Worm (Caenorhabditis elegans): ENCODE results near the gene C32D5.8.
A peak's percentile ranks its signal among the peaks of the same experiment; 100 is the strongest.

The C32D5.8 gene

DNA sequence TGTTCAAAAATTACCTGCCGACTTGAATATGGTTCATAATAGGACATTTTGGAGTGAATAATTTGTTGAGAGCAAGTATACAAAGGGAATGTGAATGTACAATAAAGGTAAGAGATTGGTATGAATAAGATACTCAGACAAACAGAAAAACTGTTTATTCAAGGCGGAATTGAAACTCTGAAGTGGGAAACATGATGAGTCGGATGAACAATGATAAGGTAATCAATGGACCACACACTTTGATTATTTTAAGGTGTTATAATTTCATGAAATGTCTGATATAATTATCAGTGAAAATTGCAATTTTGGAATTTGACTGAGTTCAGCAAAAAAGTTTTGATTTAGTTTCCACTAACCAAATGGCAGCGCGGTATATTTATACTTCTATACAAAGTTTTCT lies 6.3 kb downstream of the C32D5.8 start:
- no peak for TF ChIP-seq klf-2 (GFP tag; conservative IDR thresholded peaks at IDR 0.05)
- no peak for TF ChIP-seq cog-1 (tag; optimal IDR thresholded peaks at IDR 0.05)
- no peak for TF ChIP-seq ztf-29 (GFP tag; IDR thresholded peaks at IDR 0.05)
- TF ChIP-seq ref-1 (GFP tag; conservative IDR thresholded peaks at IDR 0.05): no peak

DNA sequence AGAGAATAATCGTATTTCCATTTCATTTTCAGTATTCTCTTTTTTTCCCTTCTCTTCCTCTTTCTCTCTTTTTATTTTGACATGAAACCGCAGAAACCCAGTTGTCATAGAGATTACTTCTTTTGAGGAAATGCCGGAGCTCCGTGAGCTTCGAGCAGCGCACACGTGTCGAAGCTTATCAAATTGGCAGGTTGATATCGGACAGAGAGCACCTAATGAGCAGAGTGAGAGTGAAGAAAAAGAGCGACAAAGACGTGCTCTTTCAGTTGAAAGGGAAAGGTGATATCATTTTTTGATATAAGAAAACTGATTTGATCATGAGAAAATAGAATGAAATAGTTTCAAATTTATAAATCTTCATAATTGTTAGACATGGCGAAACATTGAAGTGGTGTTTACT lies 10.4 kb downstream of the C32D5.8 start, which contains the start of gene C32D5.14:
TSS of gene C32D5.14 (plus strand) at position 131 of the 400 bp plus-strand sequence.
- no peak for TF ChIP-seq tab-1 (GFP tag; IDR thresholded peaks at IDR 0.05)
- no peak for TF ChIP-seq ztf-23 (GFP tag; IDR thresholded peaks at IDR 0.05)
- no peak for TF ChIP-seq flt-1 (GFP tag; IDR thresholded peaks at IDR 0.05)
- no peak for TF ChIP-seq med-1 (GFP tag; optimal IDR thresholded peaks at IDR 0.05; ENCODE audit: insufficient read depth)
- no peak for TF ChIP-seq klf-2 (GFP tag; conservative IDR thresholded peaks at IDR 0.05)
- no peak for TF ChIP-seq ref-1 (GFP tag; conservative IDR thresholded peaks at IDR 0.05)
- no peak for TF ChIP-seq cog-1 (tag; optimal IDR thresholded peaks at IDR 0.05)
- TF ChIP-seq T22C8.4 (GFP tag; IDR thresholded peaks at IDR 0.05): no peak
- TF ChIP-seq ztf-29 (GFP tag; IDR thresholded peaks at IDR 0.05): no peak

DNA sequence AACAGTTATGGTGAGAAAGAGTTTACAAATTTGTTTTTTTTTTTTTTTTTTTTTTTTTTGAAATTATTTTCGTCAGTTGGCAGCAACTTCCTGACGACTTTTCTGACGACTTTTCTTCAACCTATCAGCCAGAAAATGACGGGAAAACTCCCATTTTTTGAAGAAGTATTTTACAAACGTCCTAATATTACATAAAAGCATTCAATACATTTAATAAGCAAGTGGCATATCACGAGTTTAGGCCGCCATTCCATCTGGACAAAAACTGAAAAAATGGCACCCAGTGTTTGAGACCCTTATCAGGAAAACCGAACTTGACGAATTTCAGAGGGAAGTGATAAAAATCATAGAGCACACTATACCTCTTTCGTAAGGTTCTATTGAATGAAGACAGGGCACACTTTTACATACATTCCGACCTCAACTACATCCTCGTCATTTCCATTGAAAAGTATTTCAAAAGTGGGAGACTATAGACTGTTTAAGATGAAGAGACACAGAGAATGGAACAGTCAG lies 11.0 kb downstream of the C32D5.8 start:
- TF ChIP-seq cog-1 (tag; optimal IDR thresholded peaks at IDR 0.05): no peak
- TF ChIP-seq flt-1 (GFP tag; IDR thresholded peaks at IDR 0.05): no peak
- TF ChIP-seq T22C8.4 (GFP tag; IDR thresholded peaks at IDR 0.05): no peak
- no peak for TF ChIP-seq ztf-29 (GFP tag; IDR thresholded peaks at IDR 0.05)
- no peak for TF ChIP-seq ref-1 (GFP tag; conservative IDR thresholded peaks at IDR 0.05)
- TF ChIP-seq tab-1 (GFP tag; IDR thresholded peaks at IDR 0.05): no peak
- TF ChIP-seq med-1 (GFP tag; optimal IDR thresholded peaks at IDR 0.05; ENCODE audit: insufficient read depth): no peak
- no peak for TF ChIP-seq ztf-23 (GFP tag; IDR thresholded peaks at IDR 0.05)
- TF ChIP-seq klf-2 (GFP tag; conservative IDR thresholded peaks at IDR 0.05): no peak

DNA sequence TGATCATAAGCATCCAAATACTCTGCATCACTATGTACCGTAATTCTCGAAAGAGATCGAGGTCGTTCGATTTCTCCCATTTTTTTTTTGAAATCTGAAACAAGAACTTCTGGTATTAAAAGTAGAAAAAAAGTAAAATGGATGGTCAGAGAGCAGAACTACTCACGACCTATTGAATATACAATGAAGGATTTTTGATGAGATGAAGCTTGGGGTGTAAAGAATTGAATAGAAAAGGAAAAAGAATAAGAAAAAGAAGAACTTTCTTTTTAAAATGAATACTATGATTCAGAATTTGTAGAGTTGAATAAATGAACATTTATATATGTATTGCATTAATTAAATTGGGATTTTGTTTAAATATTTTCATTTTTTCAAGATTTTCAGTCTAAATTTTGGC lies 11.9 kb downstream of the C32D5.8 start, which contains the start of gene ttc-39B:
TSS of gene ttc-39B (minus strand) at position 101 of the 400 bp plus-strand sequence.
- TF ChIP-seq T22C8.4 (GFP tag; IDR thresholded peaks at IDR 0.05): no peak

DNA sequence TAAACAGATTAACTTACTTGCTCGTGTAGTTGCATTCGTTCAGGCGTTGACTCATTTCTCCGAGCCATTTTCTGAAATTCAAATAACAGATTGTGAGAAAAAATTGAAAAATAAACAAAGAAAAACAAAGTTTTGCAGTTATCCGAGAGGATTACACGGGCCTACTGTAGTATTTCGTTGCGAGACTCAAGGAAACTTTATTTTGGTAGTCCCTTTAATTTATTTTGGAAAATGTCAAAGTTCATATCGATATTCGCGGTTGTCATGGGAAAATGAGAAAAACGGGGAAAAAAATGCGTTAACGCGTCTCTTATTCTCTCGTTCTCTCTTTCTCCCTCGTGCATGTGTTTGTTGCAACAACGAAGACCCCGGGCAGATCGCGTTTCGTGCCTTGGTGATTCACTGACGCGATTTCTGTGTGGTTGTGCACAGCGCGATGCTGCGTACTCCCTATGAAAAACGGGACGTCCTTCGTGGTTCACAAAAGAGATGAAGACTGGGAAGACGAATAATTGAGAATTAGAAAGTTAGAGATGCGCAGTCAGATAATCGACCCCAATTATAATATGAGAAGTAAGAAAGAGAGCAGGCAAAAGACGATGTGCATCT lies 14.4 kb downstream of the C32D5.8 start, which contains the start of gene set-4:
TSS of gene set-4 (minus strand) at position 120 of the 609 bp plus-strand sequence.
- TF ChIP-seq flt-1 (GFP tag; IDR thresholded peaks at IDR 0.05) (peak; percentile 52; the same call in 1 of the 2 replicates), cog-1 (tag; optimal IDR thresholded peaks at IDR 0.05) (peak; percentile 77), ztf-23 (GFP tag; IDR thresholded peaks at IDR 0.05) (peak; percentile 67; the same call in 1 of the 2 replicates), ztf-29 (GFP tag; IDR thresholded peaks at IDR 0.05) (no peak)

DNA sequence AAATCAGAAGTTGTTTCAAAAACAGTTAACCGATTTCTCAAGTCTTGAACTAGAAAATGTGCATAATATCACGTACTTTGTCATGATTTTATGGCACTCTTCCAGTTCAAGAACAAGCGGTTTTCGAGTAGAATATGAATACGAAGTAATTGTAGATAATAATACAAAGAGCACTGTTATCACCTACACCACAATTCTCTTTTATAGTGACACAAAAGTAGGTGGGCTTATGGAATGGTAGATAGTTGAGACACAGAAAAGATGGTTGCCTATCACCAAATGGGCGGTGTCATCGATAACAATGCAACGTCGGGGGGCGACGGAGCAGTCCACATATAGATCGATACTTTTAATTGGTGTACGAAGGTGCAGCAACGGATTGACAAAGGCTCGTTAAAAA lies 17.1 kb downstream of the C32D5.8 start:
- TF ChIP-seq flt-1 (GFP tag; IDR thresholded peaks at IDR 0.05) (no peak), ztf-23 (GFP tag; IDR thresholded peaks at IDR 0.05) (no peak)

DNA sequence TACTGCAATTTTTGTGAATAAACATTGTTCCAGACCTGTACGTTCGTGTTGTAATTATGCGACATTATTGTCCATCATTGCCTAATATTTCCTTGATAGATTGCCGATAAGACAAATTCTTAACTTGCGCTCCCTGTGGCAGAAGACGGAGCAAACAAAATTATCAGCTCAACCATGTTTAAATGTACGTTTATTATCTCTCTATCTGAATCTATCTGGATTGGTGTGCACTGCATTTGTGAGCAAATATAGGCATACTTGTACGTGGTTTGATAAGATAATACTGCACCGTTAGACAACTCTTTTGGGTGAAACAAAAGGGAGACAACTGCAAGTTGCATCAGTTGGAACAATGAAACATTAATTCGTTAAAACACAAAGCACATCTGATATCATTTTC lies 18.4 kb downstream of the C32D5.8 start:
- TF ChIP-seq flt-1 (GFP tag; IDR thresholded peaks at IDR 0.05) (no peak), ztf-23 (GFP tag; IDR thresholded peaks at IDR 0.05) (no peak)

DNA sequence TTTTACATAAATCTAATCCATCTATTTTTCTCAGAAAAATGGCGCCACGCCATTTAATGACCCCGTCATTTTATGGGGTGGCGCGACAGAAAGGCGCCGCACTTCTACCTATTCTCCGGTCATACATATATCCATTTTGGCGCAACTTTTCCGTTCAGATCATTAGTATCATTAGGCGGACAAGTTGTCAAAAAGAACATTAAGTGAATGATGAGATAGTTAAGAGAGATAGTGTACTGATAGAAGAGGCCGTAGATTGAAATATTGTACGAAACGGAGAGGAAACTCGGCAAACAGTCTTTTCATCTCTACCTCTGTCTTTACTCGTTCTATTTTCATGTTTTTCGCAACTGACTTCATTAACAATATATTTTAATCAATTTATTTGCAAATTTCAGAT lies 21.7 kb downstream of the C32D5.8 start, which contains the start of gene sma-6:
TSS of gene sma-6 (plus strand) at position 399 of the 400 bp plus-strand sequence.
- TF ChIP-seq ztf-29 (GFP tag; IDR thresholded peaks at IDR 0.05): no peak
- TF ChIP-seq flt-1 (GFP tag; IDR thresholded peaks at IDR 0.05): no peak
- TF ChIP-seq klf-2 (GFP tag; conservative IDR thresholded peaks at IDR 0.05): no peak
- no peak for TF ChIP-seq ztf-23 (GFP tag; IDR thresholded peaks at IDR 0.05)
- no peak for TF ChIP-seq ref-1 (GFP tag; conservative IDR thresholded peaks at IDR 0.05)
- no peak for TF ChIP-seq tab-1 (GFP tag; IDR thresholded peaks at IDR 0.05)
- TF ChIP-seq T22C8.4 (GFP tag; IDR thresholded peaks at IDR 0.05): no peak

DNA sequence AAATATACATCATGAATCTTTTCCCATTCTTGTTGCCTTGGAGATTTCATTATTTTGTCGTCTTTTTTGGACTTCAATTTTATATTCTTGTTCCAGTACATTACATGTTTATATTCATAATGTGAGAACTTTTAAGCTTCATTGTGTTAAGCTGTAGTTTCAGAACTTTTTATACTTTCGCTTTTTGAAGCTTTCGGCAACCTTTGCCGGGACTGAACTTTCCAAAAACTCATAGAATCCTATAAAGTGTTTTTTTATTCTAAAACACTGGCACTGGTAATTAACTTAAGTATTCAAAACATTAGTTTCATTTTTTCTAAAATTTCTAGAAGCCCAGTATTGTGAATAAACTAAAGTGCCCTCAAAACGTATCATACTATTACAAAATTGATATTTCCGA lies 22.8 kb downstream of the C32D5.8 start, which contains the start of gene C32D5.4:
TSS of gene C32D5.4 (minus strand) at position 101 of the 400 bp plus-strand sequence.
- no peak for TF ChIP-seq ztf-29 (GFP tag; IDR thresholded peaks at IDR 0.05)

DNA sequence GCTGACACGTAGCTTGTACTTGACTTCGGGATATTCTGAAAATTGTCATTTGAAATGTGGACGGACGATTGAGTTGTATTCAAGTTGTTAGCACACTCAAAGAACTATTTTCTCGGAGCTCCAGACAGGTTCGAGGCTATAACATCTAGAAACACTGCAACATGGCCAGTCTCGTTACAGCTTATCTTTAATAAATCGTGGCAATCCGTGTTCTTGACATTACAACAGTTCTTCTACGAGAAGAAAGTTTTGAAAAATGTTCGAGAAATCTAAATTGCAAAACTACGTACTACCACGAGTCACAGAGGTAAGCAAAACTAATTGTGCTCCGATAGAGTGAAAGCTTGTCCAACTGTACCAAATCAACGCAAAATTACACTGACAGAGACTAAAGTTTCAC lies 23.7 kb downstream of the C32D5.8 start:
- TF ChIP-seq tab-1 (GFP tag; IDR thresholded peaks at IDR 0.05): no peak

DNA sequence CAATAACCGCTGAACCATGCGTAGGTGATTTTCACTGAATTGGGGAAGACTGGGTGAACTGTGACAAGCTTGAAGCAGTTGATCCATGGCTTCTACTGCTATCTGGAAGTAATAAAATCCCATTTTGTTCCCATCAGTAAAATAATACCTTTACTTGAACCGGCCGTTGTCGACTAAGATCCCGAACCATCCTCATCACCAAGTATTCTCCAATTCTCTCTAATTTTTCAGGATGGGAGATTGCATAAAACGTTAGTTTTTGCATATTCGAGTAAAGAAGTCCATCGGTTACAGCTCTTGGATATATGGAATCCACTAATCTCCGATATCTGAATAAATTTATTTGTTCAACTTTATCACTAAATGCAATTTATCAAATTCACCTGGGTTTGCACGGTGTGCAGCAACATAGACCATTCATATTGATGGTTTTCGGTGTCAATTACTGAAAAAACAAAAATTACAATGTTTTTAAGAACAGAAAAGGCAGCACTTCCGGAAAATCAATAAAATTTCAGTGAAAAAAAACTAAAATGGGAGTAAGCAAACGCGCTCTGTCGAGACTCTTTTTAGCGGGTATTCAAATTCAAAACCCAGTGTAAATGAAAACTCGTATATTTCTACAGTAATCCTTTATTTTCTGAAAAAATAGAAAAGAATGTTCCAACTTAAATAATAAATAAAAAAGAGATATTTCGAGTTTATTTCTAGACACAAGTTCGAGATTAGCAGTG lies 24.9 kb downstream of the C32D5.8 start, which contains the start of gene efr-3:
TSS of gene efr-3 (minus strand) at position 505 of the 734 bp plus-strand sequence.
- TF ChIP-seq klf-2 (GFP tag; conservative IDR thresholded peaks at IDR 0.05) (no peak), cog-1 (tag; optimal IDR thresholded peaks at IDR 0.05) (no peak), tab-1 (GFP tag; IDR thresholded peaks at IDR 0.05) (no peak)
